Worm (Caenorhabditis elegans) whole organism, late embryonic: ENCODE results near the gene sru-35.

Source experiments
- C38D4.7 ChIP-seq: fragments of 200-800 bp; sonication (Bioruptor generic); optimal IDR thresholded peaks from 2 replicates; lab custom pipeline; 2018; ENCODE audit warnings: mild to moderate bottlenecking, missing genetic modification characterization, moderate library complexity, missing compliant biosample characterization
- K02D7.2 ChIP-seq: sonication (generic microtip); optimal IDR thresholded peaks from 2 replicates; lab custom pipeline; 2017; ENCODE audit warnings: mild to moderate bottlenecking, missing genetic modification characterization, missing compliant biosample characterization
- K09A11.1 ChIP-seq: sonication (generic microtip); optimal IDR thresholded peaks from 2 replicates; lab custom pipeline; 2017; ENCODE audit warnings: antibody characterized with exemption, mild to moderate bottlenecking, missing genetic modification characterization, missing compliant biosample characterization; ENCODE audit not compliant: insufficient read depth
- T23F11.4 ChIP-seq: fragments of 200-800 bp; sonication (Bioruptor generic); optimal IDR thresholded peaks from 2 replicates; lab custom pipeline; 2018; ENCODE audit warnings: mild to moderate bottlenecking, missing genetic modification characterization, missing compliant biosample characterization
- Y22D7AL.16 ChIP-seq: sonication (generic microtip); optimal IDR thresholded peaks from 2 replicates; lab custom pipeline; 2016; ENCODE audit warnings: missing genetic modification characterization, missing compliant biosample characterization
- ama-1 ChIP-seq: fragments of 150-350 bp; optimal IDR thresholded peaks from 2 replicates; lab custom pipeline; 2014
- ceh-18 ChIP-seq: sonication (generic microtip); optimal IDR thresholded peaks from 2 replicates; lab custom pipeline; 2016; ENCODE audit warnings: missing genetic modification characterization, missing compliant biosample characterization
- ceh-2 ChIP-seq: sonication (generic microtip); optimal IDR thresholded peaks from 2 replicates; lab custom pipeline; 2016; ENCODE audit warnings: missing genotype, missing genetic modification characterization, missing compliant biosample characterization
- ceh-31 ChIP-seq: sonication (generic microtip); optimal IDR thresholded peaks from 2 replicates; lab custom pipeline; 2016; ENCODE audit warnings: missing genetic modification characterization, missing compliant biosample characterization
- ceh-34 ChIP-seq: sonication (generic microtip); optimal IDR thresholded peaks from 2 replicates; lab custom pipeline; 2016; ENCODE audit warnings: mild to moderate bottlenecking, missing genetic modification characterization, missing compliant biosample characterization
- ceh-45 ChIP-seq: fragments of 200-800 bp; sonication (Bioruptor generic); IDR thresholded peaks from 2 replicates; pipeline ENCODE4 v1.3.6; 2022; ENCODE audit warnings: missing genetic modification reagents, missing genetic modification characterization, missing compliant biosample characterization
- ceh-48 ChIP-seq: sonication (generic microtip); optimal IDR thresholded peaks from 2 replicates; lab custom pipeline; 2016; ENCODE audit warnings: missing genetic modification characterization, inconsistent platforms, missing compliant biosample characterization
- ceh-9 ChIP-seq: sonication (generic microtip); optimal IDR thresholded peaks from 2 replicates; lab custom pipeline; 2016; ENCODE audit warnings: mild to moderate bottlenecking, missing genetic modification characterization, inconsistent platforms, missing compliant biosample characterization
- che-1 ChIP-seq: sonication (generic microtip); optimal IDR thresholded peaks from 2 replicates; lab custom pipeline; 2016; ENCODE audit warnings: mild to moderate bottlenecking, missing genetic modification characterization, missing compliant biosample characterization
- elt-2 ChIP-seq: sonication (generic microtip); optimal IDR thresholded peaks from 2 replicates; lab custom pipeline; 2016; ENCODE audit warnings: missing genetic modification reagents, missing genetic modification characterization, missing compliant biosample characterization
- elt-4 ChIP-seq: sonication (generic microtip); optimal IDR thresholded peaks from 2 replicates; lab custom pipeline; 2016; ENCODE audit warnings: missing genetic modification characterization, missing compliant biosample characterization
- ets-4 ChIP-seq: sonication (generic microtip); optimal IDR thresholded peaks from 2 replicates; lab custom pipeline; 2016; ENCODE audit warnings: missing genetic modification characterization, missing compliant biosample characterization
- eyg-1 ChIP-seq: sonication (generic microtip); optimal IDR thresholded peaks from 2 replicates; lab custom pipeline; 2016; ENCODE audit warnings: missing genotype, missing genetic modification characterization, missing compliant biosample characterization
- fkh-6 ChIP-seq: sonication (generic microtip); optimal IDR thresholded peaks from 2 replicates; lab custom pipeline; 2016; ENCODE audit warnings: missing genetic modification characterization, missing compliant biosample characterization
- hlh-13 ChIP-seq: fragments of 200-800 bp; sonication (Bioruptor generic); optimal IDR thresholded peaks from 2 replicates; lab custom pipeline; 2018; ENCODE audit warnings: mild to moderate bottlenecking, missing genetic modification characterization, missing compliant biosample characterization
- hlh-15 ChIP-seq: sonication (generic microtip); optimal IDR thresholded peaks from 2 replicates; lab custom pipeline; 2016; ENCODE audit warnings: missing genetic modification characterization, missing compliant biosample characterization
- hlh-30 ChIP-seq: sonication (generic microtip); optimal IDR thresholded peaks from 2 replicates; lab custom pipeline; 2017; ENCODE audit warnings: antibody characterized with exemption, missing genetic modification characterization, missing compliant biosample characterization; ENCODE audit not compliant: insufficient read depth
- hlh-6 ChIP-seq: sonication (generic microtip); optimal IDR thresholded peaks from 2 replicates; lab custom pipeline; 2016; ENCODE audit warnings: missing genotype, missing genetic modification characterization, missing compliant biosample characterization
- hlh-8 ChIP-seq: sonication (generic microtip); optimal IDR thresholded peaks from 2 replicates; lab custom pipeline; 2016; ENCODE audit warnings: missing genotype, missing genetic modification characterization, missing compliant biosample characterization
- lim-6 ChIP-seq: sonication (generic microtip); optimal IDR thresholded peaks from 2 replicates; lab custom pipeline; 2016; ENCODE audit warnings: missing genetic modification characterization, missing compliant biosample characterization
- lin-11 ChIP-seq: fragments of 200-800 bp; sonication (Bioruptor generic); optimal IDR thresholded peaks from 2 replicates; lab custom pipeline; 2018; ENCODE audit warnings: mild to moderate bottlenecking, missing genetic modification characterization, missing compliant biosample characterization
- mec-3 ChIP-seq: sonication (generic microtip); optimal IDR thresholded peaks from 2 replicates; lab custom pipeline; 2016; ENCODE audit warnings: borderline replicate concordance, missing genetic modification characterization, missing compliant biosample characterization
- nhr-11 ChIP-seq: fragments of 150-350 bp; optimal IDR thresholded peaks from 2 replicates; lab custom pipeline; 2014; ENCODE audit warnings: missing biosample characterization, missing genetic modification characterization
- npax-4 ChIP-seq: sonication (generic microtip); optimal IDR thresholded peaks from 2 replicates; lab custom pipeline; 2016; ENCODE audit warnings: missing genetic modification characterization, missing compliant biosample characterization
- pag-3 ChIP-seq: sonication (generic microtip); optimal IDR thresholded peaks from 2 replicates; lab custom pipeline; 2016; ENCODE audit warnings: missing compliant biosample characterization, missing genetic modification characterization, borderline replicate concordance
- pax-1 ChIP-seq: fragments of 150-350 bp; optimal IDR thresholded peaks from 2 replicates; lab custom pipeline; 2014; ENCODE audit warnings: missing biosample characterization, missing genetic modification characterization
- pha-2 ChIP-seq: sonication (generic microtip); optimal IDR thresholded peaks from 2 replicates; lab custom pipeline; 2017; ENCODE audit warnings: mild to moderate bottlenecking, missing genetic modification characterization, missing compliant biosample characterization
- pqm-1 ChIP-seq: sonication (generic microtip); optimal IDR thresholded peaks from 2 replicates; lab custom pipeline; 2016; ENCODE audit warnings: missing genetic modification characterization, missing compliant biosample characterization
- rnt-1 ChIP-seq: sonication (generic microtip); optimal IDR thresholded peaks from 2 replicates; lab custom pipeline; 2016; ENCODE audit warnings: missing genetic modification characterization, missing compliant biosample characterization
- unc-3 ChIP-seq, 2 experiments: fragments of 200-800 bp in 1 of 2; sonication (Bioruptor generic) in 1 of 2; sonication (generic microtip) in 1 of 2; conservative IDR thresholded peaks in 1 of 2; optimal IDR thresholded peaks in 1 of 2; 2 replicates each; pipeline versions ENCODE4 v1.3.6 to Lab custom; 2016 to 2022; ENCODE audit warnings: missing compliant biosample characterization in 2 of 2, missing genetic modification characterization in 2 of 2, missing genetic modification reagents in 1 of 2
- unc-86 ChIP-seq: sonication (generic microtip); optimal IDR thresholded peaks from 2 replicates; lab custom pipeline; 2016; ENCODE audit warnings: missing genetic modification characterization, missing compliant biosample characterization
- ztf-16 ChIP-seq: sonication (generic microtip); optimal IDR thresholded peaks from 2 replicates; lab custom pipeline; 2017; ENCODE audit warnings: missing genetic modification characterization, missing compliant biosample characterization

sru-35 gene

DNA sequence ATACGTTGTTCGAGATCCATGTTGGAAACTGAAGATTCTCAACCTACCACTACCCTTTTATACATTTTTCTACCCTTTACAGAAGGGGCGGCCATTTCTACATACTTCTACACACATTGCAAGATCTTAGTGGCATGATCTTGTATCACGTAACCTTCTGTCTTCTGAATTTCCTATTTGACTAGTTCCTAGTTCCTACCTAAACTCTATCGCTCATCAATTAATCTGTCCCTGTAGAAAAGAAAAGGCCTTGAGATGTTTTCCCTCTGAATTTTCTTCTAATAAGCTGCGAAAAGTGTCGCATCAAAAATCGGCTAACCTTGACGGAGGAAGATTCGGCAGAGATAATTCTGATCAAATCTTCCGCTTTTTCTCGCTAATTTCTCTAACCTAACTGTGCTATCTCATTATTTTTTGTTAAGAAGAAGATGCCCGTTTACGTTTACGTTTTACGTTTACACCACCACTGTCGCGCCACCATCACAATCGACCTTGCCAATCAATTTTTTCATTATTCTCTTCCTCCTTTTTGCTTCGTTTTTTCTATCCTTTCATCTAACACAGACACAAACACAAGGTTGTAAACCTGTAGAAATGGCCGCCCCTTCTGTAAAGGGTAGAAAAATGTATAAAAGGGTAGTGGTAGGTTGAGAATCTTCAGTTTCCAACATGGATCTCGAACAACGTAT lies 34.2 kb upstream of the sru-35 start, which contains the start of the genes col-117 and col-3:
Gene col-117 (minus strand): TSS at position 51 of the 689 bp plus-strand sequence.
Gene col-3 (plus strand): TSS at position 639 of the 689 bp plus-strand sequence.
- TF ChIP-seq C38D4.7 (no peak), K02D7.2 (no peak), K09A11.1 (no peak), fkh-6 (tag; lab: Kevin White, UChicago) (no peak)

DNA sequence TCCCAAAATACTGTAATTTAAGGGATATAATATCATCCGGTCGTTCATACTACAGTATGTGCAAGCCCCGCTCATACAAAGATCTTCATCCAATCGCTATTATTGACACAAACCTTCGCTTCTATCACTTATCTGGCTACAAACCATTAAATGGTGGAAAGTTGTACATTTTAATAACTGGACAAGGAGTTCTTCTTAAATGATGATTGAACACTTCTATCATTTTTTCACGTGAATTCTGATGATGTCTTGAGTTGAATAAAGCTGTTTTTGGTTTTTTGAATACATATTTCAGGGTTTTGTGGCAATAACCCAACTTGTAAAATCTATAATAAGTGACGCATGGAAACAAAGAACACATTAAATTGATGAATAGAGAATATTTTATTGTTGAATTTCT lies 32.6 kb upstream of the sru-35 start:
- TF ChIP-seq hlh-13 (GFP tag; lab: Kevin White, UChicago): no peak
- TF ChIP-seq ceh-31 (tag; lab: Kevin White, UChicago): no peak
- no peak for TF ChIP-seq ceh-2
- TF ChIP-seq ceh-9 (tag; lab: Kevin White, UChicago): no peak
- TF ChIP-seq nhr-11 (tag; lab: Kevin White, UChicago): no peak
- TF ChIP-seq T23F11.4 (GFP tag; lab: Kevin White, UChicago): no peak
- TF ChIP-seq Y22D7AL.16 (tag; lab: Kevin White, UChicago): no peak
- TF ChIP-seq mec-3 (tag; lab: Kevin White, UChicago): no peak
- TF ChIP-seq lim-6 (tag; lab: Kevin White, UChicago): no peak

- TF ChIP-seq che-1 (tag; lab: Kevin White, UChicago): no peak
- no peak for TF ChIP-seq hlh-8
- TF ChIP-seq pha-2: no peak
These were observed 31.1 kb upstream of the sru-35 start, which contains the start of gene T28C6.5 for ce11 chrIV:8821147-8821546. Gene T28C6.5 (plus strand): TSS chrIV:8821447.

- TF ChIP-seq nhr-11 (tag; lab: Kevin White, UChicago): no peak
- TF ChIP-seq hlh-8: no peak
- no peak for TF ChIP-seq K09A11.1
- TF ChIP-seq ceh-9 (tag; lab: Kevin White, UChicago): no peak
- TF ChIP-seq fkh-6 (tag; lab: Kevin White, UChicago): no peak
- no peak for TF ChIP-seq che-1 (tag; lab: Kevin White, UChicago)
- TF ChIP-seq unc-86 (tag; lab: Kevin White, UChicago): no peak
- no peak for TF ChIP-seq hlh-6 (tag; lab: Kevin White, UChicago)
- TF ChIP-seq unc-3 (GFP tag; conservative IDR thresholded peaks at IDR 0.05; lab: Robert Waterston, UW): no peak
- TF ChIP-seq unc-3 (tag; optimal IDR thresholded peaks at IDR 0.05; lab: Kevin White, UChicago): no peak
- no peak for TF ChIP-seq hlh-15 (tag; lab: Kevin White, UChicago)
- no peak for TF ChIP-seq hlh-30 (tag; lab: Kevin White, UChicago)
- no peak for TF ChIP-seq pax-1 (tag; lab: Kevin White, UChicago)
- no peak for TF ChIP-seq lin-11
- no peak for TF ChIP-seq npax-4 (tag; lab: Kevin White, UChicago)
- TF ChIP-seq ceh-48 (tag; lab: Kevin White, UChicago): no peak
- no peak for TF ChIP-seq ets-4 (tag; lab: Kevin White, UChicago)
- no peak for TF ChIP-seq Y22D7AL.16 (tag; lab: Kevin White, UChicago)
These were observed 30.0 kb upstream of the sru-35 start, which contains the start of gene T28C6.3 for ce11 chrIV:8820041-8820440. Gene T28C6.3 (plus strand): TSS chrIV:8820341.

DNA sequence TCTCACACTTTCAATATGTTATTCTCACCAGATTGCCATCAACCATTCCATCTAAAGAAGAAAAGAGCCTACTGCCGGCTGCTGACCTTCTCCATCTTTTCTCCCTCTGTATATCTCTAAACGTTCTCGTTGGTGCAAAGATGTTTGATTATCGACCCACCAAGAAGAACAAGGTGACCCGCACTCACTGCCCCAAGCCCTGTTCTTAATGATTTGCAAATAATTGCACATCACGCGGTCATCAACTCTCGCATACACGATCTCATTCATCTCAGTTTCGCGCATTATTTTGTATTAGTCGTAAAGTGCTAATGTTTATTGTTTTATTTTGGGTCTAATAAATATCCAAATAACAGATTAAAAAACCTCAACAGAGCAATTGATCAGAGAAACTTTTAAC lies 29.4 kb upstream of the sru-35 start:
- TF ChIP-seq elt-2 (tag; lab: Kevin White, UChicago) (peak; percentile 24), pqm-1 (tag; lab: Kevin White, UChicago) (no peak)

- TF ChIP-seq hlh-8 (no peak), ceh-34 (tag; lab: Kevin White, UChicago) (no peak), eyg-1 (tag; lab: Kevin White, UChicago) (no peak), rnt-1 (tag; lab: Kevin White, UChicago) (no peak), hlh-15 (tag; lab: Kevin White, UChicago) (no peak), hlh-13 (GFP tag; lab: Kevin White, UChicago) (no peak), T23F11.4 (GFP tag; lab: Kevin White, UChicago) (no peak), nhr-11 (tag; lab: Kevin White, UChicago) (no peak), elt-4 (tag; lab: Kevin White, UChicago) (no peak), ets-4 (tag; lab: Kevin White, UChicago) (no peak), ceh-45 (GFP tag; lab: Robert Waterston, UW) (no peak), ceh-18 (tag; lab: Kevin White, UChicago) (no peak), ztf-16 (tag; lab: Kevin White, UChicago) (no peak), ama-1 (lab: Kevin White, UChicago) (no peak), pag-3 (no peak), che-1 (tag; lab: Kevin White, UChicago) (no peak)
These were observed 27.6 kb upstream of the sru-35 start, which contains the start of gene T28C6.10 for ce11 chrIV:8817639-8818038. Gene T28C6.10 (plus strand): TSS chrIV:8817939.
